Worm (Caenorhabditis elegans): Measurements from ENCODE around the gene tbx-34.

ce11 chrIII:11185483-11186115, 32.5 kb downstream of the tbx-34 start:
- TF ChIP-seq tbx-37 (GFP tag; conservative IDR thresholded peaks at IDR 0.05) (no peak), F13C5.2 (tag; optimal IDR thresholded peaks at IDR 0.05) (no peak), ama-1 (optimal IDR thresholded peaks at IDR 0.05) (no peak), B0310.2 (tag; optimal IDR thresholded peaks at IDR 0.05) (no peak), flt-1 (GFP tag; IDR thresholded peaks at IDR 0.05) (no peak), ceh-36 (tag; optimal IDR thresholded peaks at IDR 0.05) (no peak), pes-1 (GFP tag; IDR thresholded peaks at IDR 0.05) (no peak), ceh-13 (GFP tag; optimal IDR thresholded peaks at IDR 0.05) (no peak), aly-1 (tag; optimal IDR thresholded peaks at IDR 0.05) (no peak), tbx-11 (GFP tag; IDR thresholded peaks at IDR 0.05) (no peak)
